Worm (Caenorhabditis elegans): ENCODE data around the gene F40G9.7.
A peak's percentile ranks its signal among the peaks of the same experiment; 100 is the strongest.

Gene F40G9.7

DNA sequence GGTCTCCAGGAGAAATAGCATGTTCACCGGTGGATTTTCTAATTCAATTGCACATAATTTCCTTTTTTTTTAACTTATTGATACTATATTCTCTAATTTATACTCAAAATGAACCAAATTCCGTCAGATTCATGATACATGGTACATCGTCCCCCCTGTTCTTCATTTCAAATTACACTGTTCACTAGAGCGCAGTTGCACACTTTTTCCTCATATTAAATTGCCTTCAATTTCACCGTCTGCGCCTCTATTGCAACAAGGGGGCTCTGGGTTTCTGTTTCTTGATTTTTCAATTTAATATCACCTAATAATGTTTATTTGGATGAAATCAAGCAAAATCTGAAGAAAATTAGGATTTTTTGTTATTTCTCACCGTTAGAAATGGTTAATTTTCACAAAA is 33.9 kb upstream of the F40G9.7 start:
- TF ChIP-seq elt-3 (tag; optimal IDR thresholded peaks at IDR 0.05) = no peak
- no peak for TF ChIP-seq ztf-11 (tag; optimal IDR thresholded peaks at IDR 0.05)
- no peak for TF ChIP-seq bed-3 (GFP tag; optimal IDR thresholded peaks at IDR 0.05)
- TF ChIP-seq sem-2 (GFP tag; optimal IDR thresholded peaks at IDR 0.05) = no peak
- TF ChIP-seq lsy-2 (tag; optimal IDR thresholded peaks at IDR 0.05) = peak; percentile 34
- no peak for TF ChIP-seq cnd-1 (tag; optimal IDR thresholded peaks at IDR 0.05)
- TF ChIP-seq nhr-2 (tag; optimal IDR thresholded peaks at IDR 0.05) = no peak
- TF ChIP-seq flh-1 (GFP tag; optimal IDR thresholded peaks at IDR 0.05) = no peak
- TF ChIP-seq zip-8 (tag; optimal IDR thresholded peaks at IDR 0.05) = no peak
- TF ChIP-seq mab-5 (tag; optimal IDR thresholded peaks at IDR 0.05) = peak; percentile 39
- peak; percentile 3 for TF ChIP-seq unc-120 (tag; optimal IDR thresholded peaks at IDR 0.05; ENCODE audit: poor library complexity, severe bottlenecking)
- no peak for TF ChIP-seq M03D4.4 (tag; optimal IDR thresholded peaks at IDR 0.05)
- TF ChIP-seq lin-32 (GFP tag; optimal IDR thresholded peaks at IDR 0.05) = no peak
- TF ChIP-seq ceh-83 (GFP tag; optimal IDR thresholded peaks at IDR 0.05) = no peak
- TF ChIP-seq ces-1 (GFP tag; optimal IDR thresholded peaks at IDR 0.05) = peak; percentile 96
- TF ChIP-seq ceh-39 (tag; optimal IDR thresholded peaks at IDR 0.05) = no peak
- no peak for TF ChIP-seq elt-1 (tag; optimal IDR thresholded peaks at IDR 0.05; ENCODE audit: borderline replicate concordance, insufficient read depth)
- peak; percentile 45 for TF ChIP-seq mep-1 (tag; optimal IDR thresholded peaks at IDR 0.05)
- TF ChIP-seq unc-39 (tag; optimal IDR thresholded peaks at IDR 0.05) = no peak
- TF ChIP-seq hlh-1 (tag; optimal IDR thresholded peaks at IDR 0.05) = no peak
- no peak for TF ChIP-seq unc-62 (GFP tag; optimal IDR thresholded peaks at IDR 0.05)
- TF ChIP-seq drap-1 (GFP tag; optimal IDR thresholded peaks at IDR 0.05) = no peak
- TF ChIP-seq lin-13 (tag; optimal IDR thresholded peaks at IDR 0.05) = no peak
- no peak for TF ChIP-seq nhr-12 (tag; optimal IDR thresholded peaks at IDR 0.05)
- peak; percentile 11 for TF ChIP-seq nhr-237 (tag; optimal IDR thresholded peaks at IDR 0.05)
- TF ChIP-seq nhr-28 (tag; optimal IDR thresholded peaks at IDR 0.05) = no peak
- TF ChIP-seq tbx-8 (GFP tag; optimal IDR thresholded peaks at IDR 0.05) = no peak
- peak; percentile 52 for TF ChIP-seq pha-4 (tag; optimal IDR thresholded peaks at IDR 0.05)
- TF ChIP-seq snpc-4 (tag; optimal IDR thresholded peaks at IDR 0.05) = no peak
- TF ChIP-seq nhr-76 (tag; optimal IDR thresholded peaks at IDR 0.05) = no peak

DNA sequence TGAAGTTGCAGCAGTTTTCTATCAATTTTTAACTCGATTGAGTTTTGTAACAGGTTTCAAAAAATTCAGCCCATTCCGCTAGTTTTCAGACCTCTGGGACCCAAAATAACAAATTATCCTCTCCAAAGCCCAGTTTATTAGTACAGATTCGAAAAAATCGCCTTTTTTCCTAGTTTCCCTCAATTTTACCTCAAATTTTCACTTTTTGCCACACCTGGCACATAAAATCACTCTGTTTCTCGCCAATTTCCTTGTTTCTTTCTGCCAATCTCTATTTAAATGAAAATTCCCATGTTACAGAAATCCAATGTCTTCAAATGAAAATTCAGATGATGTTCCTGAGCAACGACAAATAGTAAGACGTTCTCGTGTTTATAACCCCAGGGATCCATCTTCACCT is 33.4 kb upstream of the F40G9.7 start, which contains the start of gene pals-22:
Gene pals-22 (plus strand): TSS at position 301 of the 400 bp plus-strand sequence.
- TF ChIP-seq M03D4.4 (tag; optimal IDR thresholded peaks at IDR 0.05) (no peak), tbx-8 (GFP tag; optimal IDR thresholded peaks at IDR 0.05) (no peak), snpc-4 (tag; optimal IDR thresholded peaks at IDR 0.05) (no peak), nhr-28 (tag; optimal IDR thresholded peaks at IDR 0.05) (no peak), unc-39 (tag; optimal IDR thresholded peaks at IDR 0.05) (no peak), pha-4 (tag; optimal IDR thresholded peaks at IDR 0.05) (no peak)

DNA sequence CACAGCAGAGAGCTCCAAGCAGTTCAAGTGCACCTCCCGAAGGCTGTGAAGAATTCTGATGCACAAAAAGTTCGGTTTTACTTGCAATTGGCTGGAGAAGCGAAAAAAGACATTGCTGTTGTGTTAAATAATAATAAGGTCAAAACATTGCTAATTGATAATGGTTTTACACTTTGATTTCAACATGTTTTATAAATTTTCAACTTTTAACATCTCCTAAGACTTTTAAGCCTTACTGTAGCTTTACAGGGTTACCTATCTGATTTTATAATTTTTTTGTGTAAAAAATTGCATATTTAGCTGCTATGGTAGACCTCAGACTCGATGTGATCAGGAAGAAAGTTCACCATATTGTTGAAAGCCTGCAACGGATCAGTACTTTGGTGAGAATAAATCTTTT is 31.3 kb upstream of the F40G9.7 start, which contains the start of gene pals-25:
Gene pals-25 (plus strand): TSS at position 301 of the 400 bp plus-strand sequence.
- no peak for TF ChIP-seq unc-62 (GFP tag; optimal IDR thresholded peaks at IDR 0.05)

DNA sequence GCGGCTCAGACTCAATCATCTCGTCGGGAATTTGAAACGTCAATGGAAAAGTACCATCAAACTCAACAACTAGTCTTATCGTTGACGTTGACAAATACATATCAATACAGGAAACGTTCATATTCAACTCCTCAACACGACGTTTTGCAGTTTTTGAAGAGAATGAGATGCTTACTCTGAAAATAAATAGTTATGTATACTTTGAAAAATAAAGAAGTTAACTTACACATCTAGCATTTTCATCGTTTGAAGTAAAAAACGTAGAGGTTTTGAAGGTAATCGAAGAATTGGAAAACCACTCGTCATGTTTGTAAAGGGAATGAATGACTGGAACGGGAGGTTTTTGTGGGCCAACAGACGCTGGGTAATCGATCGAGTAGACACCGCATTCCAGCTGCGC is 24.6 kb upstream of the F40G9.7 start, which contains the start of gene fbxb-81:
Gene fbxb-81 (minus strand): TSS at position 314 of the 400 bp plus-strand sequence.
- no peak for TF ChIP-seq ces-1 (GFP tag; optimal IDR thresholded peaks at IDR 0.05)
- no peak for TF ChIP-seq elt-3 (tag; optimal IDR thresholded peaks at IDR 0.05)
- TF ChIP-seq nhr-12 (tag; optimal IDR thresholded peaks at IDR 0.05) = no peak
- no peak for TF ChIP-seq unc-39 (tag; optimal IDR thresholded peaks at IDR 0.05)
- TF ChIP-seq sptf-1 (tag; optimal IDR thresholded peaks at IDR 0.05) = no peak
- no peak for TF ChIP-seq sem-2 (GFP tag; optimal IDR thresholded peaks at IDR 0.05)
- no peak for TF ChIP-seq elt-1 (tag; optimal IDR thresholded peaks at IDR 0.05; ENCODE audit: borderline replicate concordance, insufficient read depth)
- TF ChIP-seq pha-4 (tag; optimal IDR thresholded peaks at IDR 0.05) = no peak
- no peak for TF ChIP-seq zip-8 (tag; optimal IDR thresholded peaks at IDR 0.05)
- TF ChIP-seq nhr-2 (tag; optimal IDR thresholded peaks at IDR 0.05) = no peak
- TF ChIP-seq tbx-8 (GFP tag; optimal IDR thresholded peaks at IDR 0.05) = no peak
- no peak for TF ChIP-seq unc-120 (tag; optimal IDR thresholded peaks at IDR 0.05; ENCODE audit: poor library complexity, severe bottlenecking)
- TF ChIP-seq lin-32 (GFP tag; optimal IDR thresholded peaks at IDR 0.05) = no peak
- no peak for TF ChIP-seq mep-1 (tag; optimal IDR thresholded peaks at IDR 0.05)
- TF ChIP-seq M03D4.4 (tag; optimal IDR thresholded peaks at IDR 0.05) = no peak
- no peak for TF ChIP-seq mab-5 (tag; optimal IDR thresholded peaks at IDR 0.05)
- TF ChIP-seq nhr-28 (tag; optimal IDR thresholded peaks at IDR 0.05) = no peak
- no peak for TF ChIP-seq mls-2 (tag; optimal IDR thresholded peaks at IDR 0.05)
- TF ChIP-seq ham-2 (GFP tag; optimal IDR thresholded peaks at IDR 0.05) = no peak

Measured in whole organism, mixed stage, embryonic.